Worm (Caenorhabditis elegans): Measurements from ENCODE around the gene F59F5.7.
A peak's percentile ranks its signal among the peaks of the same experiment; 100 is the strongest.

DNA sequence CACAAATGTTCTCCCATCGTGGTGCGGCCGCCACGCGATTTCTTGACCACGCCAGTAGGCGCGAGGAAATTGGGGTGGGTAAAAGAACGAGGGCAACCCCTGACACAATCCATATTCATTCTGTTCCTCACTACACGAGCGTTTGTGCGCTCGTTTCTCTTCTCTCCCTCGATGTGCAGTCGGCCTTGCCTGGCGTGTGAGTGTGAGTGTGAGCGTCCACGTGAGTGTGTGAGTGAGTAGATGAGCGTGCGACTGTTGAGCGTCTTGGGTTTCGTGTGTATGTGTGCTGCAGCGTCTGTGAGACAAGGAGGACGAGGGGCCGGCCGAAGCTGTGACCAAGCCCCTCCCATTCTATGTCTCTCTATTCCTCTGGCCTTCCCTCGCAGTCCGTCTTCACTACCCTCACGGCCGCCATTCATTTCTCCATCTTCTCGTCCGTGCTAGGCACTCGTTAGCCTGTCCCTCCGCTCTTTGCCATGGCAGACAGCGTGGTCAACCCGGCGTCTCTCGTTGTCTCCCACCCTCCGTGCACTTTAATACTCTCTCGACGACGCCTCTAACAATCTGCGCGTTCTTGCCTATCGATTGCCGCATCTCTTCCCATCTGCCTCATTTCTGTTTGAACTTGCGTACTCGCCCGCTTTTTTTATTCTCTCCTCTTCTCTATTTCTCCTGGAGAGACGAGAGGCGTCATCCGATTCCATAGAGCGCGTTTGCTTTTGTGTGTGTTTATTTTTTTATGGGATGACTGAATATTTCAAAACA is 9.3 kb downstream of the F59F5.7 start:
- peak; percentile 94 for TF ChIP-seq him-1 (tag; optimal IDR thresholded peaks at IDR 0.05)
- peak; percentile 7 for TF ChIP-seq dao-5 (tag; optimal IDR thresholded peaks at IDR 0.05)
